Fruit fly (Drosophila melanogaster): ENCODE results near the gene CG45307.

The CG45307 gene

dm6 chr2L:8717618-8718336 is 34.1 kb downstream of the CG45307 start:
- TF ChIP-seq insv (optimal IDR thresholded peaks at IDR 0.05): no peak
- no peak for TF ChIP-seq ttk (optimal IDR thresholded peaks at IDR 0.05)
- no peak for TF ChIP-seq Sin3A (optimal IDR thresholded peaks at IDR 0.05)
- TF ChIP-seq Myc (optimal IDR thresholded peaks at IDR 0.05): no peak
- TF ChIP-seq h (optimal IDR thresholded peaks at IDR 0.05): no peak
- no peak for TF ChIP-seq psq (optimal IDR thresholded peaks at IDR 0.05)

DNA sequence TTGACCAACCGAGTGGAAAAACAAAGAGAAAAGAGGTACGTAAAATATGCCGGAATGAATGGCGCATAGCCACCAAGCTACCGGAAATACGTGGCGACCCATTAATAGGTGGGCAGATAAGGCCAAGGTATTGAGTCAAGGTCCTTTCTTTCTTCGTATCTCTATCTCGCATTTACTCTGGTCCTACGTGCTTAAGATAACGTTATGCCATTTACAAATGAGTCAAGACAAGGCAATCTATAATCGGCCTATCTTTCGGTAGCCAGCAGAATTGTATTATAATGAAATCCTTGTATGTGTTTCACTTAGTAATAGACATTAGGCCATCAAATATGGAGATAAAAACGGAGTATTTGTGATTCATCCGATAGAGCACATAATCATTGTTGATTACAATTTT is 35.5 kb downstream of the CG45307 start:
- TF ChIP-seq Myc (optimal IDR thresholded peaks at IDR 0.05) (no peak), h (optimal IDR thresholded peaks at IDR 0.05) (no peak), psq (optimal IDR thresholded peaks at IDR 0.05) (no peak)

- TF ChIP-seq psq (optimal IDR thresholded peaks at IDR 0.05) (no peak), Sin3A (optimal IDR thresholded peaks at IDR 0.05) (no peak), Myc (optimal IDR thresholded peaks at IDR 0.05) (no peak), ttk (optimal IDR thresholded peaks at IDR 0.05) (no peak), insv (optimal IDR thresholded peaks at IDR 0.05) (no peak), h (optimal IDR thresholded peaks at IDR 0.05) (no peak)
Measured at dm6 chr2L:8715454-8715853, 36.5 kb downstream of the CG45307 start.

- TF ChIP-seq psq (optimal IDR thresholded peaks at IDR 0.05): no peak
- no peak for TF ChIP-seq h (optimal IDR thresholded peaks at IDR 0.05)
- no peak for TF ChIP-seq Sin3A (optimal IDR thresholded peaks at IDR 0.05)
- TF ChIP-seq ttk (optimal IDR thresholded peaks at IDR 0.05): no peak
- no peak for TF ChIP-seq insv (optimal IDR thresholded peaks at IDR 0.05)
- no peak for TF ChIP-seq Myc (optimal IDR thresholded peaks at IDR 0.05)
Measured at dm6 chr2L:8714513-8714912, 37.4 kb downstream of the CG45307 start.

- no peak for TF ChIP-seq ttk (optimal IDR thresholded peaks at IDR 0.05)
- TF ChIP-seq psq (optimal IDR thresholded peaks at IDR 0.05): no peak
- no peak for TF ChIP-seq h (optimal IDR thresholded peaks at IDR 0.05)
- TF ChIP-seq insv (optimal IDR thresholded peaks at IDR 0.05): no peak
- no peak for TF ChIP-seq Sin3A (optimal IDR thresholded peaks at IDR 0.05)
- TF ChIP-seq Myc (optimal IDR thresholded peaks at IDR 0.05): no peak
Measured at dm6 chr2L:8709413-8709812, 42.5 kb downstream of the CG45307 start, which contains the start of gene Hnf4. TSS of gene Hnf4 (minus strand) at chr2L:8709611.

dm6 chr2L:8709078-8709399 is 42.9 kb downstream of the CG45307 start:
- TF ChIP-seq insv (optimal IDR thresholded peaks at IDR 0.05) (no peak), Sin3A (optimal IDR thresholded peaks at IDR 0.05) (no peak), Myc (optimal IDR thresholded peaks at IDR 0.05) (no peak), psq (optimal IDR thresholded peaks at IDR 0.05) (no peak), ttk (optimal IDR thresholded peaks at IDR 0.05) (no peak), h (optimal IDR thresholded peaks at IDR 0.05) (no peak)

- no peak for TF ChIP-seq Sin3A (optimal IDR thresholded peaks at IDR 0.05)
- TF ChIP-seq h (optimal IDR thresholded peaks at IDR 0.05): no peak
- TF ChIP-seq Myc (optimal IDR thresholded peaks at IDR 0.05): no peak
Measured at dm6 chr2L:8708399-8709077, 43.4 kb downstream of the CG45307 start.

dm6 chr2L:8707522-8707921 is 44.4 kb downstream of the CG45307 start:
- TF ChIP-seq insv (optimal IDR thresholded peaks at IDR 0.05) (no peak), ttk (optimal IDR thresholded peaks at IDR 0.05) (no peak), Myc (optimal IDR thresholded peaks at IDR 0.05) (no peak), Sin3A (optimal IDR thresholded peaks at IDR 0.05) (no peak), psq (optimal IDR thresholded peaks at IDR 0.05) (no peak), h (optimal IDR thresholded peaks at IDR 0.05) (no peak)

dm6 chr2L:8704648-8705622 is 47.0 kb downstream of the CG45307 start, which contains the start of gene CatB:
TSS of gene CatB (plus strand) at chr2L:8705572.
- TF ChIP-seq h (optimal IDR thresholded peaks at IDR 0.05) (no peak), Sin3A (optimal IDR thresholded peaks at IDR 0.05) (no peak), insv (optimal IDR thresholded peaks at IDR 0.05) (no peak), Myc (optimal IDR thresholded peaks at IDR 0.05) (no peak), ttk (optimal IDR thresholded peaks at IDR 0.05) (no peak), psq (optimal IDR thresholded peaks at IDR 0.05) (no peak)

DNA sequence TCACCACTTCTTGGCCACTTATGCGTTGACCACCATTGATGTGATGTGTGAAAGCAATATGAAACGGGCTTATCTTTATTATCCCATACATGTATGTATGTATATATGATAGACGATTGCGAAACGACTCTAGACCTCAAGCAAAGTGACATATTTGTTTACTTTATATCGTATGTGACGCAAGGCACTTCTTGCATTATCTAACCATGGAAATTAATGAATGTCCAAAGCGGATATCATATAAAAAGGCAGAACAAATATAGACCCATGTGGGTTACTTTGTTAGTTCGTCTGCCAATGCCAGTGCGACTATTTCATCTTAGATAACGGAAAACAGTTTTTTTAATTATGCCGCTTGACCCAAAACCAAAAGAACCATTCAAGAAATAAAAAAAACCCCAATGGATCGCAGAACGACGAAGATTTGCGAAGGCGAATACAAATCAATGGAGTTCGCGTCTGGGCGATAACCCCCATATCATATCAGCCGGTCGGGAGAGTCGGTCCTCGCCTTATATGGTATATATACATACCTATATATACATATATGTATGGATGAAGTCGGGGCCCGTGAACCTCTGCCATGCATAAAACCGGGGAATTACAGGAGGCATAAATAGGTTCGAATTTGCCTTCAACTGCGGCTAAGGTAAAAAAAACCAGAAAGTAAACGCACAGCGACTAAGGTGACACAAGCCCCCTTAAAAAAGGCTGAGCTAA is 48.9 kb downstream of the CG45307 start:
- TF ChIP-seq psq (optimal IDR thresholded peaks at IDR 0.05): no peak
- TF ChIP-seq Sin3A (optimal IDR thresholded peaks at IDR 0.05): no peak
- TF ChIP-seq h (optimal IDR thresholded peaks at IDR 0.05): no peak
- no peak for TF ChIP-seq ttk (optimal IDR thresholded peaks at IDR 0.05)
- TF ChIP-seq Myc (optimal IDR thresholded peaks at IDR 0.05): no peak
- TF ChIP-seq insv (optimal IDR thresholded peaks at IDR 0.05): no peak

All from Kc167 (cell line).